Fruit fly (Drosophila melanogaster) whole organism, embryonic: ENCODE results near the gene Osi6.

ENCODE experiments used
- Adf1 ChIP-seq: fragments of 200-800 bp; sonication (Bioruptor generic); IDR thresholded peaks from 2 replicates; pipeline ENCODE4 v1.3.6; 2022; ENCODE audit warnings: missing biosample characterization, missing genetic modification characterization
- Atf6 ChIP-seq: fragments of 200-800 bp; sonication (Bioruptor generic); IDR thresholded peaks from 2 replicates; pipeline ENCODE4 v1.3.6; 2022; ENCODE audit warnings: missing biosample characterization, missing genetic modification characterization
- BtbVII ChIP-seq: fragments of 200-800 bp; sonication (Bioruptor generic); optimal IDR thresholded peaks from 3 replicates; lab custom pipeline; 2017; ENCODE audit warnings: missing biosample characterization, mild to moderate bottlenecking, missing genetic modification characterization
- CG10209 ChIP-seq: fragments of 200-800 bp; sonication (Bioruptor generic); optimal IDR thresholded peaks from 3 replicates; lab custom pipeline; 2017; ENCODE audit warnings: missing biosample characterization, mild to moderate bottlenecking, missing genetic modification characterization, missing genetic modification reagents
- CG10274 ChIP-seq: fragments of 200-800 bp; sonication (Bioruptor generic); optimal IDR thresholded peaks from 3 replicates; lab custom pipeline; 2017; ENCODE audit warnings: missing biosample characterization, mild to moderate bottlenecking, missing genetic modification characterization
- CG11504 ChIP-seq: fragments of 200-800 bp; sonication (Bioruptor generic); optimal IDR thresholded peaks from 3 replicates; lab custom pipeline; 2019; ENCODE audit warnings: missing biosample characterization, mild to moderate bottlenecking, missing genetic modification characterization, moderate library complexity
- CG1233 ChIP-seq: fragments of 200-800 bp; sonication (Bioruptor generic); optimal IDR thresholded peaks from 4 replicates; lab custom pipeline; 2018; ENCODE audit warnings: missing biosample characterization, mild to moderate bottlenecking, missing genetic modification characterization
- CG12659 ChIP-seq: fragments of 200-800 bp; sonication (Bioruptor generic); optimal IDR thresholded peaks from 3 replicates; lab custom pipeline; 2017; ENCODE audit warnings: mild to moderate bottlenecking, missing biosample characterization, missing genetic modification reagents, missing genetic modification characterization
- CG13296 ChIP-seq: fragments of 200-800 bp; sonication (Bioruptor generic); optimal IDR thresholded peaks from 3 replicates; lab custom pipeline; 2018; ENCODE audit warnings: missing biosample characterization, mild to moderate bottlenecking, missing genetic modification characterization
- CG13894 ChIP-seq: fragments of 200-800 bp; sonication (Bioruptor generic); optimal IDR thresholded peaks from 3 replicates; lab custom pipeline; 2018; ENCODE audit warnings: missing biosample characterization, mild to moderate bottlenecking, missing genetic modification characterization, moderate library complexity
- CG14050 ChIP-seq: fragments of 200-800 bp; sonication (Bioruptor generic); IDR thresholded peaks from 3 replicates; pipeline ENCODE4 v1.3.6; 2022; ENCODE audit warnings: missing biosample characterization, missing genetic modification characterization
- CG14441 ChIP-seq: fragments of 200-800 bp; sonication (Bioruptor generic); IDR thresholded peaks from 2 replicates; pipeline ENCODE4 v1.3.6; 2022; ENCODE audit warnings: missing biosample characterization, missing genetic modification characterization
- CG14667 ChIP-seq: fragments of 200-800 bp; sonication (Bioruptor generic); IDR thresholded peaks from 2 replicates; pipeline ENCODE4 v1.3.6; 2022; ENCODE audit warnings: missing biosample characterization, missing genetic modification characterization
- CG17568 ChIP-seq: fragments of 200-800 bp; sonication (Bioruptor generic); optimal IDR thresholded peaks from 2 replicates; lab custom pipeline; 2018; ENCODE audit warnings: missing biosample characterization, mild to moderate bottlenecking, missing genetic modification characterization, moderate library complexity
- CG1792 ChIP-seq: fragments of 200-800 bp; sonication (Bioruptor generic); optimal IDR thresholded peaks from 2 replicates; lab custom pipeline; 2016; ENCODE audit warnings: missing biosample characterization, missing genetic modification characterization
- CG2199 ChIP-seq: fragments of 200-800 bp; sonication (Bioruptor generic); IDR thresholded peaks from 3 replicates; pipeline ENCODE4 v1.3.6; 2022; ENCODE audit warnings: missing biosample characterization, missing genetic modification characterization
- CG2712 ChIP-seq: fragments of 200-800 bp; optimal IDR thresholded peaks from 3 replicates; lab custom pipeline; 2019; ENCODE audit warnings: missing biosample characterization, mild to moderate bottlenecking, missing genetic modification characterization, moderate library complexity
- CG32767 ChIP-seq: fragments of 200-800 bp; sonication (Bioruptor generic); IDR thresholded peaks from 2 replicates; pipeline ENCODE4 v1.3.6; 2022; ENCODE audit warnings: missing biosample characterization, missing genetic modification characterization
- CG3995 ChIP-seq: fragments of 200-800 bp; sonication (Bioruptor generic); optimal IDR thresholded peaks from 3 replicates; lab custom pipeline; 2016; ENCODE audit warnings: missing biosample characterization, missing genetic modification characterization
- CG4854 ChIP-seq: fragments of 200-800 bp; sonication (Bioruptor generic); optimal IDR thresholded peaks from 2 replicates; lab custom pipeline; 2016; ENCODE audit warnings: missing biosample characterization, missing genetic modification characterization, inconsistent platforms
- CG5180 ChIP-seq: fragments of 200-800 bp; sonication (Bioruptor generic); optimal IDR thresholded peaks from 3 replicates; lab custom pipeline; 2017; ENCODE audit warnings: missing biosample characterization, missing genetic modification characterization, mild to moderate bottlenecking, moderate library complexity, missing genetic modification reagents
- CG6683 ChIP-seq: fragments of 200-800 bp; sonication (Bioruptor generic); optimal IDR thresholded peaks from 2 replicates; lab custom pipeline; 2017; ENCODE audit warnings: missing biosample characterization, mild to moderate bottlenecking, missing genetic modification characterization, missing genetic modification reagents
- CG6854 ChIP-seq: fragments of 200-800 bp; sonication (Bioruptor generic); optimal IDR thresholded peaks from 3 replicates; lab custom pipeline; 2017; ENCODE audit warnings: missing biosample characterization, mild to moderate bottlenecking, missing genetic modification characterization
- CG8388 ChIP-seq: fragments of 200-800 bp; sonication (Bioruptor generic); optimal IDR thresholded peaks from 2 replicates; lab custom pipeline; 2019; ENCODE audit warnings: missing biosample characterization, mild to moderate bottlenecking, missing genetic modification characterization, moderate library complexity
- CG8478 ChIP-seq: fragments of >200 bp; optimal IDR thresholded peaks from 2 replicates; lab custom pipeline; 2018
- Drgx ChIP-seq: fragments of 200-800 bp; sonication (Bioruptor generic); IDR thresholded peaks from 2 replicates; pipeline ENCODE4 v1.3.6; 2022; ENCODE audit warnings: missing biosample characterization, missing genetic modification characterization
- Eip74EF ChIP-seq, 2 experiments: fragments of 200-800 bp in 1 of 2; fragments of >200 bp in 1 of 2; sonication (Bioruptor generic) in 1 of 2; optimal IDR thresholded peaks; 2 replicates each; lab custom pipeline; 2017 to 2019; ENCODE audit warnings: missing biosample characterization in 2 of 2, missing genetic modification characterization in 2 of 2, mild to moderate bottlenecking in 1 of 2, moderate library complexity in 1 of 2
- HLH3B ChIP-seq: fragments of 200-800 bp; sonication (Bioruptor generic); IDR thresholded peaks from 2 replicates; pipeline ENCODE4 v1.3.6; 2022; ENCODE audit warnings: missing biosample characterization, missing genetic modification characterization
- Med ChIP-seq: fragments of 200-800 bp; sonication (Bioruptor generic); peaks from one replicate; lab custom pipeline; 2016; ENCODE audit warnings: missing biosample characterization, missing genetic modification characterization, mild to moderate bottlenecking, inconsistent platforms, moderate library complexity
- Mes4 ChIP-seq: fragments of 200-800 bp; sonication (Bioruptor generic); optimal IDR thresholded peaks from 2 replicates; lab custom pipeline; 2016; ENCODE audit warnings: missing biosample characterization, missing genetic modification characterization
- Nf-YC ChIP-seq: fragments of 200-800 bp; optimal IDR thresholded peaks from 3 replicates; lab custom pipeline; 2019; ENCODE audit warnings: missing biosample characterization, mild to moderate bottlenecking, missing genetic modification characterization, moderate library complexity
- Scr ChIP-seq: fragments of 200-800 bp; sonication (Bioruptor generic); IDR thresholded peaks from 2 replicates; pipeline ENCODE4 v1.3.6; 2022; ENCODE audit warnings: missing biosample characterization, missing genetic modification characterization; ENCODE audit not compliant: partially characterized antibody
- abd-A ChIP-seq: fragments of 200-800 bp; sonication (Bioruptor generic); optimal IDR thresholded peaks from 3 replicates; lab custom pipeline; 2019; ENCODE audit warnings: missing biosample characterization, mild to moderate bottlenecking, missing genetic modification characterization, moderate library complexity
- cg ChIP-seq: fragments of 200-800 bp; sonication (Bioruptor generic); optimal IDR thresholded peaks from 3 replicates; lab custom pipeline; 2019; ENCODE audit warnings: missing biosample characterization, mild to moderate bottlenecking, missing genetic modification characterization, moderate library complexity
- dm ChIP-seq: fragments of 200-800 bp; sonication (Bioruptor generic); optimal IDR thresholded peaks from 3 replicates; lab custom pipeline; 2016; ENCODE audit warnings: missing biosample characterization, missing genetic modification characterization
- fd64A ChIP-seq: fragments of 200-800 bp; sonication (Bioruptor generic); optimal IDR thresholded peaks from 3 replicates; lab custom pipeline; 2018; ENCODE audit warnings: missing biosample characterization, mild to moderate bottlenecking, missing genetic modification characterization
- fru ChIP-seq: fragments of >200 bp; optimal IDR thresholded peaks from 2 replicates; lab custom pipeline; 2017
- gsb ChIP-seq: fragments of 200-800 bp; sonication (Bioruptor generic); IDR thresholded peaks from 2 replicates; pipeline ENCODE4 v1.3.6; 2022; ENCODE audit warnings: missing biosample characterization, missing genetic modification characterization
- gsb-n ChIP-seq: fragments of 200-800 bp; sonication (Bioruptor generic); optimal IDR thresholded peaks from 3 replicates; lab custom pipeline; 2018; ENCODE audit warnings: missing biosample characterization, mild to moderate bottlenecking, missing genetic modification characterization
- nerfin-2 ChIP-seq: fragments of 200-800 bp; sonication (Bioruptor generic); IDR thresholded peaks from 2 replicates; pipeline ENCODE4 v1.3.6; 2022; ENCODE audit warnings: missing biosample characterization, missing genetic modification characterization; ENCODE audit not compliant: partially characterized antibody
- nmo ChIP-seq: fragments of 200-800 bp; sonication (Bioruptor generic); optimal IDR thresholded peaks from 2 replicates; lab custom pipeline; 2018; ENCODE audit warnings: missing biosample characterization, mild to moderate bottlenecking, missing genetic modification characterization, moderate library complexity
- nom ChIP-seq: fragments of 200-800 bp; sonication (Bioruptor generic); optimal IDR thresholded peaks from 2 replicates; lab custom pipeline; 2017; ENCODE audit warnings: missing biosample characterization, missing genetic modification characterization, mild to moderate bottlenecking, moderate library complexity, missing genetic modification reagents
- prd ChIP-seq, 3 experiments: fragments of >200 bp in 2 of 3; fragments of 200-800 bp in 1 of 3; sonication (Bioruptor generic) in 1 of 3; optimal IDR thresholded peaks in 2 of 3; IDR thresholded peaks in 1 of 3; 2 replicates in 2 of 3; 3 replicates in 1 of 3; pipeline versions ENCODE4 v1.3.6 to Lab custom; 2017 to 2022; ENCODE audit warnings: missing biosample characterization in 1 of 3, missing genetic modification characterization in 1 of 3
- stc ChIP-seq: fragments of 200-800 bp; sonication (Bioruptor generic); IDR thresholded peaks from 2 replicates; pipeline ENCODE4 v1.3.6; 2022; ENCODE audit warnings: missing biosample characterization, missing genetic modification characterization
- stwl ChIP-seq: fragments of 200-800 bp; sonication (Bioruptor generic); optimal IDR thresholded peaks from 3 replicates; lab custom pipeline; 2018; ENCODE audit warnings: missing biosample characterization, mild to moderate bottlenecking, missing genetic modification characterization, moderate library complexity
- tin ChIP-seq: fragments of 200-800 bp; sonication (Bioruptor generic); optimal IDR thresholded peaks from 3 replicates; lab custom pipeline; 2016; ENCODE audit warnings: missing biosample characterization, missing genetic modification characterization
- ttk ChIP-seq: fragments of 200-800 bp; sonication (Bioruptor generic); IDR thresholded peaks from 2 replicates; pipeline ENCODE4 v2.1.2; 2022; ENCODE audit warnings: missing biosample characterization, missing genetic modification characterization
- tup ChIP-seq: fragments of 200-800 bp; sonication (Bioruptor generic); optimal IDR thresholded peaks from 2 replicates; lab custom pipeline; 2016; ENCODE audit warnings: missing biosample characterization, mild to moderate bottlenecking, missing genetic modification characterization, moderate library complexity
- unpg ChIP-seq: fragments of 200-800 bp; sonication (Bioruptor generic); optimal IDR thresholded peaks from 3 replicates; lab custom pipeline; 2018; ENCODE audit warnings: missing biosample characterization, mild to moderate bottlenecking, missing genetic modification characterization, moderate library complexity
- wor ChIP-seq: fragments of 200-800 bp; sonication (Bioruptor generic); IDR thresholded peaks from 2 replicates; pipeline ENCODE4 v1.3.6; 2022; ENCODE audit warnings: missing biosample characterization, missing genetic modification characterization
- zen ChIP-seq: fragments of 200-800 bp; sonication (Bioruptor generic); optimal IDR thresholded peaks from 3 replicates; lab custom pipeline; 2018; ENCODE audit warnings: missing biosample characterization, mild to moderate bottlenecking, missing genetic modification characterization, moderate library complexity

Osi6 gene

dm6 chr3R:6233104-6233503, 1.4 kb upstream of the Osi6 start (continued):
- TF ChIP-seq CG5180 (no peak), dm (no peak), tup (GFP tag; lab: Kevin White, UChicago) (no peak), CG1233 (GFP tag; lab: Kevin White, UChicago) (no peak), nom (GFP tag; lab: Kevin White, UChicago) (no peak), CG11504 (tag; lab: Kevin White, UChicago) (peak; percentile 63), CG3995 (GFP tag; lab: Kevin White, UChicago) (no peak), Scr (GFP tag; lab: Robert Waterston, UW) (no peak), nmo (GFP tag; lab: Kevin White, UChicago) (peak; percentile 15), nerfin-2 (GFP tag; lab: Robert Waterston, UW) (no peak), wor (0 out of 2 replicates have a peak, but pooled peaks have one; percentile 31), gsb (GFP tag; lab: Robert Waterston, UW) (no peak), CG4854 (GFP tag; lab: Kevin White, UChicago) (no peak), CG10274 (GFP tag; lab: Kevin White, UChicago) (no peak), fd64A (GFP tag; lab: Kevin White, UChicago) (no peak), cg (GFP tag; lab: Kevin White, UChicago) (no peak), unpg (GFP tag; lab: Kevin White, UChicago) (no peak), BtbVII (GFP tag; lab: Kevin White, UChicago) (no peak), fru (no peak), CG1792 (GFP tag; lab: Kevin White, UChicago) (no peak), Eip74EF (GFP tag; optimal IDR thresholded peaks at IDR 0.05; lab: Kevin White, UChicago) (peak in 1 of 2 experiments; percentile 11), CG14050 (GFP tag; lab: Robert Waterston, UW) (no peak), Med (GFP tag; lab: Kevin White, UChicago) (peak; percentile 43), CG13296 (GFP tag; lab: Kevin White, UChicago) (no peak), abd-A (tag; lab: Kevin White, UChicago) (no peak), HLH3B (GFP tag; lab: Robert Waterston, UW) (no peak), Adf1 (GFP tag; lab: Robert Waterston, UW) (no peak), CG6854 (GFP tag; lab: Kevin White, UChicago) (no peak), CG8478 (lab: Kevin White, UChicago) (no peak), CG8388 (GFP tag; lab: Kevin White, UChicago) (no peak), CG14667 (GFP tag; lab: Robert Waterston, UW) (no peak), stwl (no peak), CG17568 (GFP tag; lab: Kevin White, UChicago) (no peak), stc (GFP tag; lab: Robert Waterston, UW) (no peak), tin (GFP tag; lab: Kevin White, UChicago) (no peak), CG10209 (GFP tag; lab: Kevin White, UChicago) (no peak), gsb-n (tag; lab: Kevin White, UChicago) (no peak), Drgx (no peak), Atf6 (GFP tag; lab: Robert Waterston, UW) (no peak), CG14441 (GFP tag; lab: Robert Waterston, UW) (no peak), Mes4 (GFP tag; lab: Kevin White, UChicago) (no peak), ttk (GFP tag; lab: Robert Waterston, UW) (no peak), CG12659 (GFP tag; lab: Kevin White, UChicago) (no peak), Nf-YC (no peak), prd (optimal IDR thresholded peaks at IDR 0.05; lab: Kevin White, UChicago) (no peak), prd (GFP tag; IDR thresholded peaks at IDR 0.05; lab: Robert Waterston, UW) (no peak), CG32767 (GFP tag; lab: Robert Waterston, UW) (no peak), CG6683 (no peak), CG2199 (GFP tag; lab: Robert Waterston, UW) (no peak), zen (no peak), CG13894 (tag; lab: Kevin White, UChicago) (no peak), CG2712 (tag; lab: Kevin White, UChicago) (no peak)
